Fruit fly (Drosophila melanogaster): ENCODE measurements around the gene Faa.

Gene Faa

DNA sequence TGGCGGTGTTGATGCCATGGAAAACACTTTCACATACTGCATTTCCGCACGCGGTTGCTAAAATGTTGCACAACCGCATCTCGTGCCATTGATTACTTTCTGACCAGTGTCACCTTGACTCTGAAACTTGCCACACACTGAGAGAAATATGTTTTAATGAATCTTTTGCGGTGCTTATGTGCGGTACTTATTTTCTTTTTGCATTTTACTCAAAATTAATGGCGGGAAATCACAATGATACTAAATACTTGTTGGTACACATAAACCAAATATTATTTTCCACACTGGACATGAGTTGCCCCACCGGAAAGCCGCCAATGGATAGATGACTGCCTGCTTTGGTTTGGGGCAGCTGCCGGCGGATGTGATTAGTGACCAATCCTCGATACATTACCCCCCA is 16.9 kb downstream of the Faa start:
- TF ChIP-seq ovo (GFP tag; optimal IDR thresholded peaks at IDR 0.05) = no peak
- TF ChIP-seq Clk (GFP tag; optimal IDR thresholded peaks at IDR 0.05) = no peak
- TF ChIP-seq CG1620 (GFP tag; optimal IDR thresholded peaks at IDR 0.05) = no peak
- no peak for TF ChIP-seq kay (GFP tag; ENCODE audit: borderline replicate concordance)
- TF ChIP-seq Crg-1 (GFP tag; optimal IDR thresholded peaks at IDR 0.05) = no peak
- TF ChIP-seq toe (GFP tag; optimal IDR thresholded peaks at IDR 0.05) = no peak
- TF ChIP-seq CG7045 (GFP tag; optimal IDR thresholded peaks at IDR 0.05) = no peak
- TF ChIP-seq bab1 (GFP tag; optimal IDR thresholded peaks at IDR 0.05) = no peak
- no peak for TF ChIP-seq Hr96 (GFP tag; optimal IDR thresholded peaks at IDR 0.05)

DNA sequence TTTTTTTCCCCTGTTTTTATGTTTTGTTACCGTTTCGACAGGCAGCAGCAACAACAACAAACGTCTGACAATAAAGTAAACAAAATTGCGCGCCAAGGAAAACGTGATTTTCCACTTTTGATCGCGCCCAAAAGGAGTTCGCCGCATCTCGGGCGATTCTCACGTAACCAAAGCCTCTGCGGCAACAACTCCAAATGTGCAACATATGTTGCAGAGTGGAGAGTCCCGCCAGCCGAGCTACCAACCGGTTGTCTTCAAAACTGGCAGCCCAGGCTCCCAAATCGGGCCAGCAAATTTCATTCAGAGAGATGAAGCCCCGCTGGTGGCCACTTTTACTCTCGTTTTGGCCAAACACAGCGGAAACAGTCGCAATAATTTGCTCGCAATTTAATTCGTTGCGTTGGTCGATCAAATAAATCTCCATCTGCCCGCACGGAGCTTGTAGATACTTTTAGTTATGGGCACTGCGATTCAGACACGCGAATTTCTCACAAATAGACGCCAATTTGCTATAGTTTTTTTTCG is 18.3 kb downstream of the Faa start:
- TF ChIP-seq bab1 (GFP tag; optimal IDR thresholded peaks at IDR 0.05) = no peak
- no peak for TF ChIP-seq pad (GFP tag; optimal IDR thresholded peaks at IDR 0.05)
- no peak for TF ChIP-seq Clk (GFP tag; optimal IDR thresholded peaks at IDR 0.05)
- TF ChIP-seq cic (GFP tag; optimal IDR thresholded peaks at IDR 0.05) = no peak
- no peak for TF ChIP-seq Mnt (GFP tag; optimal IDR thresholded peaks at IDR 0.05)
- no peak for TF ChIP-seq CG5204 (GFP tag; optimal IDR thresholded peaks at IDR 0.05)

DNA sequence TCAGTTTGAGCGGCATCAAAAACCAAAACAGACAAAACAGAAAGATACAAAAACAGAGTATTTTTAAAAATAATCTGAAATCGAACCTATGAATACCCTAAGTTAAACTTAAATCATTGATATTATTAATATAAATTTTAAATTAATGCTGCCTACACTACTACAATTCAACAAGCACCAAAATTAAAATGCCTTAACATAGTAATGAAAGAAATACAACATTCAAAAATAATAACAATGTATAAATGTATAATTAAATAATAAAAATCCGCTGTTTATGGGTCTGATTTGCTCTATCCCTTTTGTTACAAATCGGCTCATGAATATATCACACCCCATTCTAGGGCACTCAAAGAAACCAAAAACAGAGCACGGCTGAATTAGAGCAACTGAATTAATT is 24.7 kb downstream of the Faa start:
- TF ChIP-seq CG14711 (tag; optimal IDR thresholded peaks at IDR 0.05) (no peak), Hr96 (GFP tag; optimal IDR thresholded peaks at IDR 0.05) (no peak), Crg-1 (GFP tag; optimal IDR thresholded peaks at IDR 0.05) (no peak), CG1620 (GFP tag; optimal IDR thresholded peaks at IDR 0.05) (no peak), CG33017 (tag; optimal IDR thresholded peaks at IDR 0.05) (no peak), toe (GFP tag; optimal IDR thresholded peaks at IDR 0.05) (no peak), cnc (optimal IDR thresholded peaks at IDR 0.05) (no peak), kay (GFP tag; ENCODE audit: borderline replicate concordance) (no peak), tj (GFP tag; optimal IDR thresholded peaks at IDR 0.05) (no peak)

DNA sequence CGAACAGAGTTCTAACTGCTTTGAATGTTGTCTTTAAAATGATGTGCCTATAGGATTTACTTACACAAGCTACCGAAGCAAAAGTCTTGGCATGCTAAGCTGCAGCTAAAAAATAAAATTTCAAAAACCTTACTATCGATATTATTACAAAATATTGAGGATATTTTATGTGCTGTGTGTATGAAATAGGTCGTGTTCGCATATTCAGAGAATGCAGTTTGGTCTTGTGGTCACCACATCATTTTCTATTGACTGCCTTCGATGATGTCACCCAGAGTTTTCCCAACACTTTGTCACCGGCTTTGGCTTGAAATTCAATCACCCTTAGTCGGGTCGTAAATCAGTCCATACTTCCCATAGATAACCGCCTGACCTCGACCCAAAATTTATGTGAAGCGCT is 26.1 kb downstream of the Faa start, which contains the start of gene Dpy-30L2:
Gene Dpy-30L2 (minus strand): TSS at position 101 of the 400 bp plus-strand sequence.
- no peak for TF ChIP-seq CG7101 (tag; optimal IDR thresholded peaks at IDR 0.05)
- TF ChIP-seq Crg-1 (GFP tag; optimal IDR thresholded peaks at IDR 0.05) = no peak
- no peak for TF ChIP-seq bab1 (GFP tag; optimal IDR thresholded peaks at IDR 0.05)
- no peak for TF ChIP-seq tj (GFP tag; optimal IDR thresholded peaks at IDR 0.05)
- no peak for TF ChIP-seq cnc (optimal IDR thresholded peaks at IDR 0.05)
- TF ChIP-seq pad (GFP tag; optimal IDR thresholded peaks at IDR 0.05) = no peak
- no peak for TF ChIP-seq CG5204 (GFP tag; optimal IDR thresholded peaks at IDR 0.05)

dm6 chr3L:4046289-4046688 is 27.5 kb downstream of the Faa start, which contains the start of gene CG1136:
TSS of gene CG1136 (plus strand) at chr3L:4046596.
- no peak for TF ChIP-seq CG7101 (tag; optimal IDR thresholded peaks at IDR 0.05)
- peak; percentile 14 for TF ChIP-seq tj (GFP tag; optimal IDR thresholded peaks at IDR 0.05)

DNA sequence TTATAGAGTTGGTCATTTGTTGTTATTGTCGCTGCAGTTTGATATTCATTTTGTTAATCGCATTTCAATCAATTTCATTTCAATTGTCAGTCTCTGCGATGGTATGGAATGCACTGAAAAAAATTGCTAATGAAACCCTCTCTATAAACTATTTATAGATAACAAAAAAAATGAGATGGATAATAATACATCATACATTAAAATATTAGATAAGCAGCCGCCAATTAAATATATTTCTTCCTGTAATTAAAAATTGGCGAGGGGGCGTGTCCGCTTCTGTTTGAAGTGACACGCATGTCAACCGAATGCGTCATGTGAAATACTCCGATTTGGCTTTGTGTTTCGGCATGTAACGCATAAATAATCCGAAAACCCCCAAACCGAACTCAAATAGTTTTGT is 29.3 kb downstream of the Faa start:
- peak; percentile 36 for TF ChIP-seq CG5204 (GFP tag; optimal IDR thresholded peaks at IDR 0.05)
- TF ChIP-seq cnc (optimal IDR thresholded peaks at IDR 0.05) = no peak
- TF ChIP-seq CG11617 (GFP tag; optimal IDR thresholded peaks at IDR 0.05) = no peak
- no peak for TF ChIP-seq kay (GFP tag; ENCODE audit: borderline replicate concordance)

DNA sequence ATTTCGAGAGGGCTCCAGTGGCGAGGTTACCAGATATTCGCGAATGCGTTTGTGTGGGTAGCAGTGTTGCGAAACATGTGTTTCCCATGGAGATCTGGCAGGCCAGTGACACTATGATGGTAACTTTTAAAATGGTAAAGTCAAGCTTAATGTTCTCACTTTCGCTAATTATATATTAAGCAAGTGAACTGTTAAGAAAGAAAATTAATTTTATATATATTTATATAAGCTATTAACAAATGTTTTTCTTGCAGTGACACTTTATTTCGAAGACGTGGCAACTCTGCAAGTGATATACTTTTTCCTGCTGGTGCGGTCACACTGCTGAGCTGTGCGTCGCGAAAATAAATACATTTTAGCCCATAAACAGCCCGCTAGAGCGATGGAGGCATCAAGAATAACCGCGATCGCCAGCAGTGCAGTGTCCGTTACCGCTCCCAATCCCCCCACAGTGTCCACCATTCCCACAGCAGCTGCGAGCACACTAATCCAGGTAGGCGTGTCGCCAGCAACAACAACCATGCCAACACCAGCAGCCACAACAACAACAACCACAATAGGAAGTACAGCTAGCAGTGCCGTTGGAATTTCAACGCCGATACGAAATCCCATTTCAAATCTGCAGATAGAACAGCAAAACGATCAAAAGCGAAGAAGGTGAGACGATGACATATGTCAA is 33.4 kb downstream of the Faa start, which contains the start of the genes CG11593 and Rcd5:
Gene CG11593 (minus strand): TSS at position 236 of the 679 bp plus-strand sequence.
Gene Rcd5 (plus strand): TSS at position 283 of the 679 bp plus-strand sequence.
- TF ChIP-seq CG33017 (tag; optimal IDR thresholded peaks at IDR 0.05) = peak; percentile 51
- TF ChIP-seq CG1620 (GFP tag; optimal IDR thresholded peaks at IDR 0.05) = peak; percentile 29
- TF ChIP-seq Mnt (GFP tag; optimal IDR thresholded peaks at IDR 0.05) = peak; percentile 59
- peak; percentile 64 for TF ChIP-seq Clk (GFP tag; optimal IDR thresholded peaks at IDR 0.05)
- TF ChIP-seq toe (GFP tag; optimal IDR thresholded peaks at IDR 0.05) = peak; percentile 74
- peak; percentile 84 for TF ChIP-seq CG14711 (tag; optimal IDR thresholded peaks at IDR 0.05)
- peak; percentile 62 for TF ChIP-seq CG5204 (GFP tag; optimal IDR thresholded peaks at IDR 0.05)
- peak; percentile 67 for TF ChIP-seq CG7045 (GFP tag; optimal IDR thresholded peaks at IDR 0.05)
- peak; percentile 50 for TF ChIP-seq CG12768 (GFP tag; optimal IDR thresholded peaks at IDR 0.05)
- TF ChIP-seq pad (GFP tag; optimal IDR thresholded peaks at IDR 0.05) = peak; percentile 58
- TF ChIP-seq Crg-1 (GFP tag; optimal IDR thresholded peaks at IDR 0.05) = peak; percentile 67
- peak; percentile 19 for TF ChIP-seq Hr96 (GFP tag; optimal IDR thresholded peaks at IDR 0.05)
- TF ChIP-seq cic (GFP tag; optimal IDR thresholded peaks at IDR 0.05) = no peak
- TF ChIP-seq CG7101 (tag; optimal IDR thresholded peaks at IDR 0.05) = peak; percentile 76
- TF ChIP-seq ovo (GFP tag; optimal IDR thresholded peaks at IDR 0.05) = peak; percentile 62
- TF ChIP-seq CG11617 (GFP tag; optimal IDR thresholded peaks at IDR 0.05) = peak; percentile 68
- peak; percentile 23 for TF ChIP-seq tj (GFP tag; optimal IDR thresholded peaks at IDR 0.05)
- no peak for TF ChIP-seq cnc (optimal IDR thresholded peaks at IDR 0.05)
- no peak for TF ChIP-seq bab1 (GFP tag; optimal IDR thresholded peaks at IDR 0.05)
- peak; percentile 90 for TF ChIP-seq kay (GFP tag; ENCODE audit: borderline replicate concordance)
